Fruit fly (Drosophila melanogaster) whole organism, embryonic: Measurements from ENCODE around the gene CG31743.
A peak's percentile ranks its signal among the peaks of the same experiment; 100 is the strongest.

Source experiments
- Aef1 ChIP-seq: fragments of 200-800 bp; sonication (Bioruptor generic); IDR thresholded peaks from 3 replicates; pipeline ENCODE4 v1.3.6; 2022; ENCODE audit warnings: missing biosample characterization, missing genetic modification characterization
- Awh ChIP-seq: fragments of 200-800 bp; sonication (Bioruptor generic); IDR thresholded peaks from 2 replicates; pipeline ENCODE4, ENCODE4 v1.3.6; 2022; ENCODE audit warnings: missing biosample characterization, missing genetic modification characterization
- B-H1 ChIP-seq: fragments of 200-800 bp; sonication (Bioruptor generic); IDR thresholded peaks from 3 replicates; pipeline ENCODE4 v1.3.6; 2022; ENCODE audit warnings: missing biosample characterization, missing genetic modification characterization
- CG10274 ChIP-seq: fragments of 200-800 bp; sonication (Bioruptor generic); optimal IDR thresholded peaks from 3 replicates; lab custom pipeline; 2017; ENCODE audit warnings: missing biosample characterization, mild to moderate bottlenecking, missing genetic modification characterization
- CG10979 ChIP-seq: fragments of 200-800 bp; sonication (Bioruptor generic); optimal IDR thresholded peaks from 2 replicates; lab custom pipeline; 2018; ENCODE audit warnings: missing biosample characterization, mild to moderate bottlenecking, missing genetic modification characterization, moderate library complexity
- CG11247 ChIP-seq: fragments of 200-800 bp; sonication (Bioruptor generic); IDR thresholded peaks from 2 replicates; pipeline ENCODE4 v1.3.6; 2022; ENCODE audit warnings: missing biosample characterization, missing genetic modification characterization
- CG16779 ChIP-seq: fragments of 200-800 bp; sonication (Bioruptor generic); IDR thresholded peaks from 2 replicates; pipeline ENCODE4 v1.3.6; 2022; ENCODE audit warnings: missing biosample characterization, missing genetic modification characterization
- CG17186 ChIP-seq: fragments of 200-800 bp; sonication (Bioruptor generic); optimal IDR thresholded peaks from 3 replicates; lab custom pipeline; 2017; ENCODE audit warnings: missing biosample characterization, missing genetic modification reagents, missing genetic modification characterization
- CG18764 ChIP-seq: fragments of 200-800 bp; sonication (Bioruptor generic); optimal IDR thresholded peaks from 3 replicates; lab custom pipeline; 2016; ENCODE audit warnings: missing biosample characterization, missing genetic modification characterization
- CG2120 ChIP-seq: fragments of 200-800 bp; sonication (Bioruptor generic); optimal IDR thresholded peaks from 3 replicates; lab custom pipeline; 2016; ENCODE audit warnings: missing biosample characterization, missing genetic modification characterization
- CG3838 ChIP-seq: fragments of 200-800 bp; sonication (Bioruptor generic); optimal IDR thresholded peaks from 3 replicates; lab custom pipeline; 2016; ENCODE audit warnings: missing biosample characterization, missing genetic modification characterization
- CG42726 ChIP-seq: fragments of 200-800 bp; sonication (Bioruptor generic); IDR thresholded peaks from 2 replicates; pipeline ENCODE4 v1.3.6; 2022; ENCODE audit warnings: missing biosample characterization, missing genetic modification characterization; ENCODE audit not compliant: partially characterized antibody
- CG4707 ChIP-seq: fragments of 200-800 bp; sonication (Bioruptor generic); optimal IDR thresholded peaks from 2 replicates; lab custom pipeline; 2018; ENCODE audit warnings: missing biosample characterization, mild to moderate bottlenecking, missing genetic modification characterization, moderate library complexity
- CG6765 ChIP-seq: fragments of 200-800 bp; sonication (Bioruptor generic); optimal IDR thresholded peaks from 3 replicates; lab custom pipeline; 2017; ENCODE audit warnings: missing biosample characterization, mild to moderate bottlenecking, missing genetic modification characterization
- CG7556 ChIP-seq: fragments of 200-800 bp; sonication (Bioruptor generic); optimal IDR thresholded peaks from 2 replicates; lab custom pipeline; 2017; ENCODE audit warnings: missing biosample characterization, mild to moderate bottlenecking, missing genetic modification characterization
- CG8765 ChIP-seq: fragments of 200-800 bp; sonication (Bioruptor generic); IDR thresholded peaks from 2 replicates; pipeline ENCODE4 v1.3.6; 2022; ENCODE audit warnings: missing biosample characterization, missing genetic modification characterization
- CG9215 ChIP-seq: fragments of 200-800 bp; sonication (Bioruptor generic); IDR thresholded peaks from 2 replicates; pipeline ENCODE4 v1.3.6; 2022; ENCODE audit warnings: missing biosample characterization, missing genetic modification characterization
- CG9437 ChIP-seq: fragments of 200-800 bp; sonication (Bioruptor generic); optimal IDR thresholded peaks from 2 replicates; lab custom pipeline; 2018; ENCODE audit warnings: missing biosample characterization, mild to moderate bottlenecking, missing genetic modification characterization
- Doc2 ChIP-seq: fragments of 200-800 bp; sonication (Bioruptor generic); IDR thresholded peaks from 2 replicates; pipeline ENCODE4 v1.3.6; 2022; ENCODE audit warnings: missing biosample characterization, missing genetic modification characterization
- Elba2 ChIP-seq: fragments of 200-800 bp; sonication (Bioruptor generic); optimal IDR thresholded peaks from 3 replicates; lab custom pipeline; 2016; ENCODE audit warnings: missing biosample characterization, missing genetic modification characterization
- HLH4C ChIP-seq: fragments of 200-800 bp; sonication (Bioruptor generic); IDR thresholded peaks from 3 replicates; pipeline ENCODE4 v1.3.6; 2022; ENCODE audit warnings: missing biosample characterization, missing genetic modification characterization; ENCODE audit not compliant: partially characterized antibody
- HmgD ChIP-seq: fragments of 200-800 bp; sonication (Bioruptor generic); optimal IDR thresholded peaks from 3 replicates; lab custom pipeline; 2016; ENCODE audit warnings: missing biosample characterization, missing genetic modification characterization
- HmgZ ChIP-seq: fragments of 200-800 bp; sonication (Bioruptor generic); optimal IDR thresholded peaks from 2 replicates; lab custom pipeline; 2018; ENCODE audit warnings: missing biosample characterization, mild to moderate bottlenecking, missing genetic modification characterization
- Hmr ChIP-seq: fragments of 200-800 bp; sonication (Bioruptor generic); optimal IDR thresholded peaks from 3 replicates; lab custom pipeline; 2017; ENCODE audit warnings: mild to moderate bottlenecking, missing biosample characterization, missing genetic modification reagents, missing genetic modification characterization
- Lhr ChIP-seq: fragments of 200-800 bp; sonication (Bioruptor generic); optimal IDR thresholded peaks from 3 replicates; lab custom pipeline; 2017; ENCODE audit warnings: mild to moderate bottlenecking, missing biosample characterization, missing genetic modification reagents, missing genetic modification characterization
- NFAT ChIP-seq: fragments of 200-800 bp; sonication (Bioruptor generic); IDR thresholded peaks from 2 replicates; pipeline ENCODE4 v1.3.6; 2022; ENCODE audit warnings: missing biosample characterization, missing genetic modification characterization
- Vsx1 ChIP-seq: fragments of 200-800 bp; sonication (Bioruptor generic); optimal IDR thresholded peaks from 2 replicates; lab custom pipeline; 2017; ENCODE audit warnings: missing biosample characterization, mild to moderate bottlenecking, missing genetic modification characterization, missing genetic modification reagents
- ab ChIP-seq: fragments of 200-800 bp; sonication (Bioruptor generic); optimal IDR thresholded peaks from 2 replicates; lab custom pipeline; 2016; ENCODE audit warnings: missing biosample characterization, missing genetic modification characterization
- amos ChIP-seq: fragments of 200-800 bp; sonication (Bioruptor generic); IDR thresholded peaks from 2 replicates; pipeline ENCODE4 v1.3.6; 2022; ENCODE audit warnings: missing biosample characterization, missing genetic modification characterization; ENCODE audit not compliant: partially characterized antibody
- ato ChIP-seq: fragments of 200-800 bp; sonication (Bioruptor generic); IDR thresholded peaks from 2 replicates; pipeline ENCODE4 v1.3.6; 2022; ENCODE audit warnings: missing biosample characterization, missing genetic modification characterization; ENCODE audit not compliant: partially characterized antibody
- cato ChIP-seq: fragments of 200-800 bp; sonication (Bioruptor generic); optimal IDR thresholded peaks from 2 replicates; lab custom pipeline; 2016; ENCODE audit warnings: missing biosample characterization, missing genetic modification characterization, borderline replicate concordance
- caup ChIP-seq: fragments of 200-800 bp; sonication (Bioruptor generic); optimal IDR thresholded peaks from 3 replicates; lab custom pipeline; 2017; ENCODE audit warnings: missing biosample characterization, mild to moderate bottlenecking, missing genetic modification characterization, moderate library complexity; ENCODE audit not compliant: severe bottlenecking
- en ChIP-seq: fragments of 200-800 bp; sonication (Bioruptor generic); optimal IDR thresholded peaks from 2 replicates; lab custom pipeline; 2016; ENCODE audit warnings: missing biosample characterization, missing genetic modification characterization
- gcm2 ChIP-seq: fragments of 200-800 bp; sonication (Bioruptor generic); optimal IDR thresholded peaks from 2 replicates; lab custom pipeline; 2016; ENCODE audit warnings: missing biosample characterization, missing genetic modification characterization
- gem ChIP-seq: fragments of 200-800 bp; sonication (Bioruptor generic); optimal IDR thresholded peaks from 2 replicates; lab custom pipeline; 2019; ENCODE audit warnings: missing biosample characterization, mild to moderate bottlenecking, missing genetic modification characterization, moderate library complexity
- gsb ChIP-seq: fragments of 200-800 bp; sonication (Bioruptor generic); IDR thresholded peaks from 2 replicates; pipeline ENCODE4 v1.3.6; 2022; ENCODE audit warnings: missing biosample characterization, missing genetic modification characterization
- gsb-n ChIP-seq: fragments of 200-800 bp; sonication (Bioruptor generic); optimal IDR thresholded peaks from 3 replicates; lab custom pipeline; 2018; ENCODE audit warnings: missing biosample characterization, mild to moderate bottlenecking, missing genetic modification characterization
- her ChIP-seq: fragments of 200-800 bp; sonication (Bioruptor generic); optimal IDR thresholded peaks from 2 replicates; lab custom pipeline; 2016; ENCODE audit warnings: missing biosample characterization, missing genetic modification characterization
- lilli ChIP-seq: fragments of 200-800 bp; sonication (Bioruptor generic); optimal IDR thresholded peaks from 3 replicates; lab custom pipeline; 2016; ENCODE audit warnings: missing biosample characterization, missing genetic modification characterization
- onecut ChIP-seq: fragments of 200-800 bp; sonication (Bioruptor generic); IDR thresholded peaks from 2 replicates; pipeline ENCODE4 v1.3.6; 2022; ENCODE audit warnings: missing biosample characterization, missing genetic modification characterization
- pnt ChIP-seq: fragments of 200-800 bp; sonication (Bioruptor generic); optimal IDR thresholded peaks from 3 replicates; lab custom pipeline; 2016; ENCODE audit warnings: missing biosample characterization, missing genetic modification characterization
- ro ChIP-seq: fragments of 200-800 bp; sonication (Bioruptor generic); IDR thresholded peaks from 2 replicates; pipeline ENCODE4 v1.3.6; 2022; ENCODE audit warnings: missing biosample characterization, missing genetic modification characterization
- sc ChIP-seq, 3 experiments: fragments of >200 bp in 2 of 3; fragments of 200-800 bp in 1 of 3; sonication (Bioruptor generic) in 1 of 3; optimal IDR thresholded peaks; 2 replicates in 2 of 3; 3 replicates in 1 of 3; lab custom pipeline; 2017; ENCODE audit warnings: mild to moderate bottlenecking in 1 of 3, missing biosample characterization in 1 of 3, missing genetic modification characterization in 1 of 3, missing genetic modification reagents in 1 of 3
- schlank ChIP-seq: fragments of 200-800 bp; sonication (Bioruptor generic); optimal IDR thresholded peaks from 2 replicates; lab custom pipeline; 2018; ENCODE audit warnings: missing biosample characterization, mild to moderate bottlenecking, missing genetic modification characterization
- sens ChIP-seq: fragments of 200-800 bp; sonication (Bioruptor generic); peaks from one replicate; lab custom pipeline; 2016; ENCODE audit warnings: missing biosample characterization, missing genetic modification characterization
- sima ChIP-seq: fragments of 200-800 bp; sonication (Bioruptor generic); optimal IDR thresholded peaks from 2 replicates; lab custom pipeline; 2016; ENCODE audit warnings: missing biosample characterization, missing genetic modification characterization
- sug ChIP-seq: fragments of 200-800 bp; optimal IDR thresholded peaks from 2 replicates; lab custom pipeline; 2019; ENCODE audit warnings: missing biosample characterization, mild to moderate bottlenecking, missing genetic modification characterization, moderate library complexity
- toy ChIP-seq: fragments of 200-800 bp; sonication (Bioruptor generic); IDR thresholded peaks from 2 replicates; pipeline ENCODE4 v1.3.6; 2022; ENCODE audit warnings: missing biosample characterization, missing genetic modification characterization
- tup ChIP-seq: fragments of 200-800 bp; sonication (Bioruptor generic); optimal IDR thresholded peaks from 2 replicates; lab custom pipeline; 2016; ENCODE audit warnings: missing biosample characterization, mild to moderate bottlenecking, missing genetic modification characterization, moderate library complexity
- unpg ChIP-seq: fragments of 200-800 bp; sonication (Bioruptor generic); optimal IDR thresholded peaks from 3 replicates; lab custom pipeline; 2018; ENCODE audit warnings: missing biosample characterization, mild to moderate bottlenecking, missing genetic modification characterization, moderate library complexity
- yki ChIP-seq: fragments of >200 bp; optimal IDR thresholded peaks from 3 replicates; lab custom pipeline; 2018
- zf30C ChIP-seq: fragments of 200-800 bp; sonication (Bioruptor generic); optimal IDR thresholded peaks from 3 replicates; lab custom pipeline; 2018; ENCODE audit warnings: missing biosample characterization, mild to moderate bottlenecking, missing genetic modification characterization

CG31743 gene

DNA sequence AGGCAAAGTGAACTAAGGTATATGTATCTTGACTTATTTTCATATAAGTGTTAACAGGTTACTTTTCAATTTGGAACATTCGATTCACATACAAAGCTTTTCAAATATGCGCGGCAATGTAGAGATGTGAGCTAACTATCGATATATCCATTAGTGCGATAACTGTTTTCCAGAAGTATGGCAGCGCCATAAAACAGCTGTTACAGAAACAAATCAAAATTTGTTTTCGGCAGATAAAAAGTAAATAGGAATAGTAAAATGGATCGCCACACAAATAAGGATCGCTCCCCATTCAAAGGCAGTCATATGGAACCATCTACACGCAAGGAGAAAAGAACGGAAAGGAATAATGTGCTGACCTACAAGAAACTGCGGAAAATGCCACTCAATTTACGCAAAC is at the start of gene CG31743, which contains the start of the genes CG32832 and CG34313 (continued):
- TF ChIP-seq tup (GFP tag; lab: Kevin White, UChicago), result no peak
- no peak for TF ChIP-seq gsb (GFP tag; lab: Robert Waterston, UW)
- no peak for TF ChIP-seq HmgD (GFP tag; lab: Kevin White, UChicago)
- TF ChIP-seq CG2120 (GFP tag; lab: Kevin White, UChicago), result no peak
- TF ChIP-seq schlank, result no peak
- no peak for TF ChIP-seq CG17186 (GFP tag; lab: Kevin White, UChicago)
- no peak for TF ChIP-seq ab (GFP tag; lab: Kevin White, UChicago)
- TF ChIP-seq cato (GFP tag; lab: Kevin White, UChicago), result no peak
- no peak for TF ChIP-seq sima (GFP tag; lab: Kevin White, UChicago)
- no peak for TF ChIP-seq CG4707
- no peak for TF ChIP-seq B-H1 (GFP tag; lab: Robert Waterston, UW)
- TF ChIP-seq Elba2 (GFP tag; lab: Kevin White, UChicago), result no peak
- no peak for TF ChIP-seq CG11247 (GFP tag; lab: Robert Waterston, UW)
- TF ChIP-seq CG16779 (GFP tag; lab: Robert Waterston, UW), result no peak
- TF ChIP-seq gem (tag; lab: Kevin White, UChicago), result no peak
- TF ChIP-seq unpg, result no peak
- 0 out of 2 replicates have a peak, but pooled peaks have one; percentile 25 for TF ChIP-seq ato
- no peak for TF ChIP-seq her (GFP tag; lab: Kevin White, UChicago)
- peak; percentile 72 for TF ChIP-seq sens (GFP tag; lab: Kevin White, UChicago)
- no peak for TF ChIP-seq gcm2 (GFP tag; lab: Kevin White, UChicago)
- TF ChIP-seq toy (GFP tag; lab: Robert Waterston, UW), result no peak
- no peak for TF ChIP-seq gsb-n
- TF ChIP-seq sc (optimal IDR thresholded peaks at IDR 0.05; lab: Kevin White, UChicago), result no peak
- no peak for TF ChIP-seq sc (GFP tag; optimal IDR thresholded peaks at IDR 0.05; lab: Kevin White, UChicago)
- TF ChIP-seq CG10979 (tag; lab: Kevin White, UChicago), result no peak
- TF ChIP-seq ro (GFP tag; lab: Robert Waterston, UW), result no peak
- no peak for TF ChIP-seq Aef1 (GFP tag; lab: Robert Waterston, UW)
- TF ChIP-seq NFAT (GFP tag; lab: Robert Waterston, UW), result no peak
- TF ChIP-seq onecut (GFP tag; lab: Robert Waterston, UW), result no peak
- TF ChIP-seq HmgZ (tag; lab: Kevin White, UChicago), result peak; percentile 66
- TF ChIP-seq CG10274 (GFP tag; lab: Kevin White, UChicago), result no peak
- peak; percentile 40; the same call in 1 of the 2 replicates for TF ChIP-seq CG42726 (GFP tag; lab: Robert Waterston, UW)
- TF ChIP-seq sug, result no peak
- TF ChIP-seq lilli (GFP tag; lab: Kevin White, UChicago), result no peak
- TF ChIP-seq Lhr (GFP tag; lab: Kevin White, UChicago), result no peak
- no peak for TF ChIP-seq CG18764 (GFP tag; lab: Kevin White, UChicago)
- TF ChIP-seq caup (GFP tag; lab: Kevin White, UChicago), result no peak
- no peak for TF ChIP-seq pnt (GFP tag; lab: Kevin White, UChicago)
- no peak for TF ChIP-seq zf30C (GFP tag; lab: Kevin White, UChicago)
- no peak for TF ChIP-seq CG3838 (GFP tag; lab: Kevin White, UChicago)
- TF ChIP-seq HLH4C, result peak; percentile 58
- no peak for TF ChIP-seq CG8765 (GFP tag; lab: Robert Waterston, UW)
- TF ChIP-seq Awh (GFP tag; lab: Robert Waterston, UW), result no peak
- TF ChIP-seq en (GFP tag; lab: Kevin White, UChicago), result no peak
- TF ChIP-seq amos, result peak; percentile 78; the same call in 1 of the 2 replicates
- no peak for TF ChIP-seq Hmr (GFP tag; lab: Kevin White, UChicago)
- no peak for TF ChIP-seq CG7556 (GFP tag; lab: Kevin White, UChicago)
- no peak for TF ChIP-seq CG9215
- TF ChIP-seq CG6765 (GFP tag; lab: Kevin White, UChicago), result no peak
- no peak for TF ChIP-seq Doc2
- TF ChIP-seq yki (lab: Kevin White, UChicago), result no peak
- no peak for TF ChIP-seq CG9437 (GFP tag; lab: Kevin White, UChicago)
- no peak for TF ChIP-seq Vsx1 (GFP tag; lab: Kevin White, UChicago)
